Worm (Caenorhabditis elegans): ENCODE results near the gene Y53G8AR.5.
"Not testable (repeated sequence)": the region's sequence is repeated elsewhere in the genome, so short reads cannot be mapped to it uniquely, and the experiment has no call there.

Y53G8AR.5 gene

DNA sequence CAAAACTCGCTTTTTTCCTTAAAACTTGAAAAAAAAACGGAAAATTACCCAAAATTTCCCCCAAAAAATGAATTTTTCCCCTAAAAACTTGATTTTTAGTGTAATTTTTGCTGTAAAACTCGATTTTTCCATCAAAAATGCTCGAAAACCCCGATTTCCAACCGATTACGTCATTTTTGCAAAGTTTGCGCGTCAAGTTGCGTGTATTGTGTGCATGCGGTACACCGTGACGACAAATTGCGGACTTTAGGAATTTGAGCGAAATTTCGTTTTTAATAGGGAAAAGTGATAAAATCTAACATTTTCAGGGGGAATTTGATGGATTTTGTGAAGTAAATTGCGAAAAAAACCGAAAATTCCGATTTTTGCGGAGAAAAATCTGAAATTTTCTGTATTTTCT, 26.7 kb downstream of the Y53G8AR.5 start (continued):
- TF ChIP-seq Y48G9A.11 (GFP tag; IDR thresholded peaks at IDR 0.05) = no peak
- TF ChIP-seq nhr-6 (tag; optimal IDR thresholded peaks at IDR 0.05) = peak; percentile 8
- TF ChIP-seq nhr-102 (tag; optimal IDR thresholded peaks at IDR 0.05) = peak; percentile 9
- no peak for TF ChIP-seq ctbp-1 (GFP tag; IDR thresholded peaks at IDR 0.05)
- TF ChIP-seq ceh-28 (tag; optimal IDR thresholded peaks at IDR 0.05) = no peak
- TF ChIP-seq skn-1 (tag; optimal IDR thresholded peaks at IDR 0.05) = no peak
- TF ChIP-seq lsy-2 (tag; optimal IDR thresholded peaks at IDR 0.05) = peak in 1 of 2 experiments; percentile 88
- TF ChIP-seq T26A8.4 (GFP tag; IDR thresholded peaks at IDR 0.05) = no peak
- TF ChIP-seq lir-3 (tag; optimal IDR thresholded peaks at IDR 0.05) = no peak
- TF ChIP-seq vab-7 (GFP tag; IDR thresholded peaks at IDR 0.05) = 0 out of 2 replicates have a peak, but pooled peaks have one; percentile 23
- peak; percentile 2 for TF ChIP-seq lin-13 (GFP tag; optimal IDR thresholded peaks at IDR 0.05)
- peak; percentile 8 for TF ChIP-seq spr-1 (tag; optimal IDR thresholded peaks at IDR 0.05)
- no peak for TF ChIP-seq lin-39 (tag; optimal IDR thresholded peaks at IDR 0.05)
- TF ChIP-seq D1046.2 (GFP tag; IDR thresholded peaks at IDR 0.05) = no peak
- peak; percentile 52 for TF ChIP-seq hlh-30 (tag; optimal IDR thresholded peaks at IDR 0.05; ENCODE audit: insufficient read depth)
- TF ChIP-seq T20F7.1 (GFP tag; optimal IDR thresholded peaks at IDR 0.05) = peak; percentile 59
- peak; percentile 32 for TF ChIP-seq nhr-11 (tag; optimal IDR thresholded peaks at IDR 0.05)
- no peak; the same call in 1 of the 2 replicates for TF ChIP-seq hmg-1.1 (GFP tag; IDR thresholded peaks at IDR 0.05)
- TF ChIP-seq F26F4.8 (GFP tag; conservative IDR thresholded peaks at IDR 0.05) = no peak
- TF ChIP-seq snpc-4 (tag; optimal IDR thresholded peaks at IDR 0.05) = no peak
- peak; percentile 61 for TF ChIP-seq mep-1 (tag; optimal IDR thresholded peaks at IDR 0.05)
- no peak for TF ChIP-seq daf-19 (GFP tag; conservative IDR thresholded peaks at IDR 0.05)
- TF ChIP-seq lin-38 (GFP tag; IDR thresholded peaks at IDR 0.05) = peak; percentile 75
- TF ChIP-seq ama-1 (optimal IDR thresholded peaks at IDR 0.05) = peak; percentile 66

DNA sequence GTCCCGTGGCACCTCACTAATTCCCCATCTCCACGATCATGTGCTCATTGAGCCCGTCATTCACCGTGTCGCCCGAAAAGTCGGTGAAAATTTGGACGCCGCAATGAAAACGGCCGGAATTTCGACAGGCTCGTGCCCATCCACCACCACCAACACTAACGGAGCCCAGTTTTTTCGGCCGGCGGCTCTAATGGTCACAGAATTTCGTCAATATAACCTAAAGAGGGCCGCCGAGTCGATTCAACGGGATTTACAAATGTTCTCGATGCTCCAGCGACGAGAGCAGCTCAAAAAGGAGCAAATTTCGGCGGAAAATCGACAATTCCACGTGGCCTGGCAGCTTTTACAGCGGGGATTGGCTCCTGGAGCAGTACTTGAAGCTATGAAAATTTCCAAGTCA, 32.2 kb downstream of the Y53G8AR.5 start:
- peak; percentile 94 for TF ChIP-seq aha-1 (tag)
- TF ChIP-seq lin-13 (GFP tag; optimal IDR thresholded peaks at IDR 0.05) = no peak
- no peak for TF ChIP-seq zag-1 (tag; optimal IDR thresholded peaks at IDR 0.05)
- no peak for TF ChIP-seq Y5F2A.4 (GFP tag; optimal IDR thresholded peaks at IDR 0.05)
- TF ChIP-seq dpl-1 (GFP tag; optimal IDR thresholded peaks at IDR 0.05) = no peak
- TF ChIP-seq unc-62 (GFP tag; optimal IDR thresholded peaks at IDR 0.05 in 1 of 2) = no peak
- TF ChIP-seq unc-62 (tag; optimal IDR thresholded peaks at IDR 0.05) = no peak

DNA sequence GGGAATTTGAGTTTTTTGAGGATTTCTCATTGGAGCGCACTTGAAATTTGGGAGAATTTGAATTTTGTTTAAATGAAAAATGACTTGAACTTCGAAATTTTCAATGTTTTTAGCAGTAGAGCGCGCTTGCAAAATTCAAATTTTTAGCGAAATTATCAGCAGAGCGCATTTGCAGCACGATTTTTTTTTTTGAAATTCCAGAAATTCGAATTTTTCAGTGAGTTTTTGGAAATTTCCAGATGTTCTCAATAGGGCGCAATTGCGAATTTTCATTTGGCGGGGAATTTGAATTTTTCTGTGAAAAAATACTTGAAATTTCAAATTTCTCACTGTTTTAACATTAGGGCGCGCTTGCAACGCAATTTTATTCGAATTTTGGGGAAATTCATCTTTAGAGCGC, 34.5 kb downstream of the Y53G8AR.5 start:
- TF ChIP-seq F49E8.2 (tag; optimal IDR thresholded peaks at IDR 0.05; ENCODE audit: borderline replicate concordance) = peak; percentile 42
- peak; percentile 23 for TF ChIP-seq unc-130 (GFP tag; optimal IDR thresholded peaks at IDR 0.05)
- no peak for TF ChIP-seq zip-11 (GFP tag; IDR thresholded peaks at IDR 0.05)
- TF ChIP-seq lin-38 (GFP tag; IDR thresholded peaks at IDR 0.05) = peak; percentile 87

DNA sequence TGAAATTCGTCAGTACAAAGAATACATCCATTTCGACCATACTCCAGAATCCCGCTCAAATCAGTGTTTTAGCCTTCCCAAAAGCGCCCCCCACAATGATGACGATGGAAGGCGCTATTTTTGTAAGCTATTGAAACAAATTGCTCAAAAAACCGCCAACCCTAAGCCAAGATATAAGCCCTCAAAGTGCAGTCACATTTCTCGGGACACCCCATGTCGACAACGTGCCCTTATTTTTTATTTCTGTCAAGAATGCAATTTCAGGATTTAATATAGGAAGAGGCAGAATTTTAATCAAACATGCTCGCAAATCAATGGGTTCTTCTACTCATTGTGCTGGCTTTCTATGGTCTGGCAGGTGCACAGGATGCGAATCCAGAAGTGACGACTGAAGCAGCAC, 35.5 kb downstream of the Y53G8AR.5 start, which contains the start of gene Y53G8AR.1:
Gene Y53G8AR.1, plus strand, starts transcription at position 301 of the 400 bp plus-strand sequence.
- not testable (repeated sequence) for TF ChIP-seq nhr-28 (tag; optimal IDR thresholded peaks at IDR 0.05); dmd-8 (GFP tag; IDR thresholded peaks at IDR 0.05); lin-1 (GFP tag; IDR thresholded peaks at IDR 0.05)

DNA sequence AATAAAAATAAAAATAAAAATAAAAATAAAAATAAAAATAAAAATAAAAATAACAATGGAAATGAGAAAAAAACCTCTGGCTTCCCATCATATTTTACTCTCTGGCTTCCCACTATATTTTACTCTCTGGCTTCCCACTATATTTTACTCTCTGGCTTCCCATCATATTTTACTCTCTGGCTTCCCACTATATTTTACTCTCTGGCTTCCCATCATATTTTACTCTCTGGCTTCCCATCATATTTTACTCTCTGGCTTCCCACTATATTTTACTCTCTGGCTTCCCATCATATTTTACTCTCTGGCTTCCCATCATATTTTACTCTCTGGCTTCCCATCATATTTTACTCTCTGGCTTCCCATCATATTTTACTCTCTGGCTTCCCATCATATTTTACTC, 37.0 kb downstream of the Y53G8AR.5 start:
- TF ChIP-seq set-16 (GFP tag; IDR thresholded peaks at IDR 0.05) = peak; percentile 28; the same call in 1 of the 2 replicates

Data from whole organism, L4 larva.